Worm (Caenorhabditis elegans): ENCODE results near the gene ins-39.

ins-39 gene

DNA sequence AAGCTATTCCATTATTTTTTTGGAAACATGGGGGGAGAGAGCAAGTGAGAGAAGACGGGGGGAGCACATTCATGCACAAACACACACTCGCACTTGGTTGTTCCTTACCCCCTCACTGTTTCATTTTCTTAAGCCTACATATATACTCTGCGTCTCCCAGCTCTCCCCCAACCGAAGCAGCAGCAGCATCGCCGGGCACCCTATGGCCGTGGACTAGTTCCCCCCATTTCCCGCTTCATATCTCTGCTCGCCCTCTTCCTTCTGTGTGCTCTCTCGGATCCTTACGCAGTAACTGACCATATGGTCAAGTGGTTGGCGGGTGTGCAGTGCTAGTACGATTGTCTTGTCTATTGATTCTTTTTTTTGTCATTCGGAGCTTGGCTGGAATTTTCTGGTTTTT, 42.0 kb downstream of the ins-39 start (continued):
- TF ChIP-seq irx-1 (tag; optimal IDR thresholded peaks at IDR 0.05), result peak; percentile 47
- TF ChIP-seq unc-86 (tag; optimal IDR thresholded peaks at IDR 0.05), result peak; percentile 70
- TF ChIP-seq ztf-11 (tag; optimal IDR thresholded peaks at IDR 0.05), result peak in 1 of 2 experiments; percentile 68
- no peak; the same call in 1 of the 2 replicates for TF ChIP-seq unc-98 (GFP tag; IDR thresholded peaks at IDR 0.05)
- TF ChIP-seq ceh-88 (GFP tag; IDR thresholded peaks at IDR 0.05), result no peak
- peak in 1 of 2 experiments; percentile 60 for TF ChIP-seq mdl-1 (tag; optimal IDR thresholded peaks at IDR 0.05)
- no peak for TF ChIP-seq F16B12.6 (tag; optimal IDR thresholded peaks at IDR 0.05)
- no peak for TF ChIP-seq unc-30 (tag; optimal IDR thresholded peaks at IDR 0.05)
- TF ChIP-seq mab-9 (GFP tag; IDR thresholded peaks at IDR 0.05), result 0 out of 2 replicates have a peak, but pooled peaks have one; percentile 31
- TF ChIP-seq C34B4.2 (tag; optimal IDR thresholded peaks at IDR 0.05), result no peak
- TF ChIP-seq lir-3 (tag; optimal IDR thresholded peaks at IDR 0.05; ENCODE audit: poor library complexity), result peak; percentile 74
- TF ChIP-seq egl-13 (tag; optimal IDR thresholded peaks at IDR 0.05), result peak; percentile 68
- no peak for TF ChIP-seq aly-2 (tag; optimal IDR thresholded peaks at IDR 0.05)
- TF ChIP-seq nhr-85 (tag), result no peak

- no peak for TF ChIP-seq nhr-77 (tag; optimal IDR thresholded peaks at IDR 0.05)
- peak; percentile 18 for TF ChIP-seq lin-14 (GFP tag; optimal IDR thresholded peaks at IDR 0.05)
- TF ChIP-seq swsn-7 (tag; optimal IDR thresholded peaks at IDR 0.05), result no peak
- TF ChIP-seq fkh-8 (tag; optimal IDR thresholded peaks at IDR 0.05), result peak; percentile 16
- no peak for TF ChIP-seq unc-30 (tag; optimal IDR thresholded peaks at IDR 0.05)
- no peak for TF ChIP-seq C16A3.4 (tag; optimal IDR thresholded peaks at IDR 0.05)
- TF ChIP-seq hlh-17 (GFP tag; optimal IDR thresholded peaks at IDR 0.05; ENCODE audit: borderline replicate concordance), result no peak
Measured at ce11 chrX:1299849-1300248, 44.4 kb downstream of the ins-39 start, which contains the start of gene inso-1. inso-1 (plus strand) TSS chrX:1300149.

- TF ChIP-seq unc-86 (tag; optimal IDR thresholded peaks at IDR 0.05), result no peak
- no peak for TF ChIP-seq irx-1 (tag; optimal IDR thresholded peaks at IDR 0.05)
- no peak for TF ChIP-seq egl-13 (tag; optimal IDR thresholded peaks at IDR 0.05)
- TF ChIP-seq aly-2 (tag; optimal IDR thresholded peaks at IDR 0.05), result no peak
- no peak for TF ChIP-seq zip-4 (GFP tag; optimal IDR thresholded peaks at IDR 0.05)
- no peak for TF ChIP-seq snu-23 (GFP tag; optimal IDR thresholded peaks at IDR 0.05)
Measured at ce11 chrX:1295713-1296112, 48.5 kb downstream of the ins-39 start.

- TF ChIP-seq lin-14 (GFP tag; optimal IDR thresholded peaks at IDR 0.05), result peak; percentile 51
- no peak for TF ChIP-seq nhr-28 (tag; optimal IDR thresholded peaks at IDR 0.05)
- peak; percentile 4 for TF ChIP-seq fkh-10 (GFP tag; optimal IDR thresholded peaks at IDR 0.05)
Measured at ce11 chrX:1294607-1295303, 49.5 kb downstream of the ins-39 start, which contains the start of gene dop-4. dop-4 (plus strand) TSS chrX:1295253.

Data from whole organism, L1 larva.